Fruit fly (Drosophila melanogaster) whole organism, adult: ENCODE results near the gene CG9386.

ENCODE experiments used
- CG11617 ChIP-seq: fragments of 200-800 bp; sonication (Bioruptor generic); optimal IDR thresholded peaks from 2 replicates; lab custom pipeline; 2017; ENCODE audit warnings: mild to moderate bottlenecking, missing biosample characterization, missing genetic modification reagents, missing genetic modification characterization
- CG5204 ChIP-seq: fragments of 200-800 bp; sonication (Bioruptor generic); optimal IDR thresholded peaks from 2 replicates; lab custom pipeline; 2016; ENCODE audit warnings: missing biosample characterization, missing genetic modification characterization
- CG7045 ChIP-seq: fragments of 200-800 bp; sonication (Bioruptor generic); optimal IDR thresholded peaks from 2 replicates; lab custom pipeline; 2017; ENCODE audit warnings: missing biosample characterization, mild to moderate bottlenecking, missing genetic modification characterization
- Clk ChIP-seq: fragments of 200-800 bp; sonication (Bioruptor generic); optimal IDR thresholded peaks from 2 replicates; lab custom pipeline; 2017; ENCODE audit warnings: missing biosample characterization, missing genetic modification characterization
- Hr96 ChIP-seq: fragments of 200-800 bp; sonication (Bioruptor generic); optimal IDR thresholded peaks from 2 replicates; lab custom pipeline; 2016; ENCODE audit warnings: missing biosample characterization, missing genetic modification characterization
- Mnt ChIP-seq: fragments of 200-800 bp; sonication (Bioruptor generic); optimal IDR thresholded peaks from 2 replicates; lab custom pipeline; 2016; ENCODE audit warnings: missing biosample characterization, mild to moderate bottlenecking, missing genetic modification characterization
- kay ChIP-seq: fragments of 200-800 bp; sonication (Bioruptor generic); peaks from one replicate; lab custom pipeline; 2016; ENCODE audit warnings: missing biosample characterization, missing genetic modification characterization, borderline replicate concordance
- ovo ChIP-seq: fragments of 200-800 bp; sonication (Bioruptor generic); optimal IDR thresholded peaks from 2 replicates; lab custom pipeline; 2016; ENCODE audit warnings: missing biosample characterization, missing genetic modification characterization
- tj ChIP-seq: fragments of 200-800 bp; sonication (Bioruptor generic); optimal IDR thresholded peaks from 3 replicates; lab custom pipeline; 2017; ENCODE audit warnings: missing biosample characterization, mild to moderate bottlenecking, missing genetic modification characterization, moderate library complexity

DNA sequence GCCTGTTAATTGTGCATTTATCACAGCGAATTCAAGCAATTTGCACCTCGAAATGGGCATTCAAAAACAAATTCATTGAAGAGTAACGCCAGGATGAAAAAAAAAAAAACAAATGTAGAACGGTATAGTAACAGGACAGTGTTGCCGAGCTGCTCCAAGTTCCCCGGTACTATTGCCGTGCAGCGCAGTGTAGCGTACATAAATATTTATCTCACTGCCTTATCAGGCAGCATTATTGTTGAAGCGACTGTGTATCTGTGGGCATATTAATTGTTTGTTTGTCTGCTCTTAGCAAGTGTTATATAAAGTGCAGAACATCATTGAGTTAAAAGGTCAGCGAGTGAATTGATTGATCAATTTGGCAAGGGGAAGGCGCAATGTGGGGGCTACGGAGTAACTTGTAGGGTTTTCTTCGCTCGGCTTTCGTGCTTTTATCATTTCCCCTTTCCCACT lies 38.8 kb downstream of the CG9386 start:
- TF ChIP-seq CG5204 (GFP tag; lab: Kevin White, UChicago) (no peak), CG7045 (GFP tag; lab: Kevin White, UChicago) (no peak), Clk (GFP tag; lab: Kevin White, UChicago) (no peak), kay (GFP tag; lab: Kevin White, UChicago) (no peak), CG11617 (GFP tag; lab: Kevin White, UChicago) (no peak), tj (GFP tag; lab: Kevin White, UChicago) (no peak), Mnt (GFP tag; lab: Kevin White, UChicago) (no peak), Hr96 (GFP tag; lab: Kevin White, UChicago) (no peak), ovo (GFP tag; lab: Kevin White, UChicago) (peak; percentile 12)
